Worm (Caenorhabditis elegans) whole organism, late embryonic: ENCODE data around the gene crb-1.

Source experiments
- C08G9.2 ChIP-seq: sonication (generic microtip); optimal IDR thresholded peaks from 2 replicates; lab custom pipeline; 2016; ENCODE audit warnings: mild to moderate bottlenecking, missing genetic modification characterization, moderate library complexity, missing compliant biosample characterization
- F13H6.1 ChIP-seq: sonication (generic microtip); optimal IDR thresholded peaks from 2 replicates; lab custom pipeline; 2016; ENCODE audit warnings: missing genetic modification characterization, missing compliant biosample characterization
- K02D7.2 ChIP-seq: sonication (generic microtip); optimal IDR thresholded peaks from 2 replicates; lab custom pipeline; 2017; ENCODE audit warnings: mild to moderate bottlenecking, missing genetic modification characterization, missing compliant biosample characterization
- T23F11.4 ChIP-seq: fragments of 200-800 bp; sonication (Bioruptor generic); optimal IDR thresholded peaks from 2 replicates; lab custom pipeline; 2018; ENCODE audit warnings: mild to moderate bottlenecking, missing genetic modification characterization, missing compliant biosample characterization
- Y22D7AL.16 ChIP-seq: sonication (generic microtip); optimal IDR thresholded peaks from 2 replicates; lab custom pipeline; 2016; ENCODE audit warnings: missing genetic modification characterization, missing compliant biosample characterization
- ceh-14 ChIP-seq: sonication (generic microtip); optimal IDR thresholded peaks from 2 replicates; lab custom pipeline; 2016; ENCODE audit warnings: missing genotype, missing genetic modification characterization, missing compliant biosample characterization
- ceh-18 ChIP-seq: sonication (generic microtip); optimal IDR thresholded peaks from 2 replicates; lab custom pipeline; 2016; ENCODE audit warnings: missing genetic modification characterization, missing compliant biosample characterization
- ceh-19 ChIP-seq: fragments of 200-800 bp; sonication (Bioruptor generic); optimal IDR thresholded peaks from 2 replicates; lab custom pipeline; 2018; ENCODE audit warnings: mild to moderate bottlenecking, missing genetic modification characterization, missing compliant biosample characterization
- ceh-2 ChIP-seq: sonication (generic microtip); optimal IDR thresholded peaks from 2 replicates; lab custom pipeline; 2016; ENCODE audit warnings: missing genotype, missing genetic modification characterization, missing compliant biosample characterization
- ceh-22 ChIP-seq: sonication (generic microtip); optimal IDR thresholded peaks from 2 replicates; lab custom pipeline; 2017; ENCODE audit warnings: missing biosample characterization, missing genetic modification characterization
- ceh-24 ChIP-seq: sonication (generic microtip); optimal IDR thresholded peaks from 2 replicates; lab custom pipeline; 2016; ENCODE audit warnings: mild to moderate bottlenecking, missing genetic modification characterization, missing compliant biosample characterization
- ceh-45 ChIP-seq: fragments of 200-800 bp; sonication (Bioruptor generic); IDR thresholded peaks from 2 replicates; pipeline ENCODE4 v1.3.6; 2022; ENCODE audit warnings: missing genetic modification reagents, missing genetic modification characterization, missing compliant biosample characterization
- ceh-6 ChIP-seq: fragments of 200-800 bp; sonication (Bioruptor generic); optimal IDR thresholded peaks from 2 replicates; lab custom pipeline; 2018; ENCODE audit warnings: mild to moderate bottlenecking, missing genetic modification characterization, missing compliant biosample characterization
- ceh-9 ChIP-seq: sonication (generic microtip); optimal IDR thresholded peaks from 2 replicates; lab custom pipeline; 2016; ENCODE audit warnings: mild to moderate bottlenecking, missing genetic modification characterization, inconsistent platforms, missing compliant biosample characterization
- dve-1 ChIP-seq: sonication (generic microtip); optimal IDR thresholded peaks from 2 replicates; lab custom pipeline; 2017; ENCODE audit warnings: antibody characterized with exemption, mild to moderate bottlenecking, missing genetic modification characterization, missing compliant biosample characterization
- elt-2 ChIP-seq: sonication (generic microtip); optimal IDR thresholded peaks from 2 replicates; lab custom pipeline; 2016; ENCODE audit warnings: missing genetic modification reagents, missing genetic modification characterization, missing compliant biosample characterization
- elt-4 ChIP-seq: sonication (generic microtip); optimal IDR thresholded peaks from 2 replicates; lab custom pipeline; 2016; ENCODE audit warnings: missing genetic modification characterization, missing compliant biosample characterization
- ets-4 ChIP-seq: sonication (generic microtip); optimal IDR thresholded peaks from 2 replicates; lab custom pipeline; 2016; ENCODE audit warnings: missing genetic modification characterization, missing compliant biosample characterization
- eyg-1 ChIP-seq: sonication (generic microtip); optimal IDR thresholded peaks from 2 replicates; lab custom pipeline; 2016; ENCODE audit warnings: missing genotype, missing genetic modification characterization, missing compliant biosample characterization
- fax-1 ChIP-seq: sonication (generic microtip); optimal IDR thresholded peaks from 2 replicates; lab custom pipeline; 2016; ENCODE audit warnings: missing genotype, missing genetic modification characterization, missing compliant biosample characterization
- fkh-10 ChIP-seq: fragments of 150-350 bp; optimal IDR thresholded peaks from 2 replicates; lab custom pipeline; 2014; ENCODE audit warnings: missing biosample characterization, missing genetic modification reagents, missing genetic modification characterization
- gmeb-2 ChIP-seq: sonication (generic microtip); optimal IDR thresholded peaks from 2 replicates; lab custom pipeline; 2016; ENCODE audit warnings: missing genetic modification characterization, inconsistent platforms, missing compliant biosample characterization
- hlh-6 ChIP-seq: sonication (generic microtip); optimal IDR thresholded peaks from 2 replicates; lab custom pipeline; 2016; ENCODE audit warnings: missing genotype, missing genetic modification characterization, missing compliant biosample characterization
- hlh-8 ChIP-seq: sonication (generic microtip); optimal IDR thresholded peaks from 2 replicates; lab custom pipeline; 2016; ENCODE audit warnings: missing genotype, missing genetic modification characterization, missing compliant biosample characterization
- lim-6 ChIP-seq: sonication (generic microtip); optimal IDR thresholded peaks from 2 replicates; lab custom pipeline; 2016; ENCODE audit warnings: missing genetic modification characterization, missing compliant biosample characterization
- madf-2 ChIP-seq: sonication (generic microtip); optimal IDR thresholded peaks from 2 replicates; lab custom pipeline; 2017; ENCODE audit warnings: missing genetic modification characterization, missing compliant biosample characterization
- mec-3 ChIP-seq: sonication (generic microtip); optimal IDR thresholded peaks from 2 replicates; lab custom pipeline; 2016; ENCODE audit warnings: borderline replicate concordance, missing genetic modification characterization, missing compliant biosample characterization
- nhr-11 ChIP-seq: fragments of 150-350 bp; optimal IDR thresholded peaks from 2 replicates; lab custom pipeline; 2014; ENCODE audit warnings: missing biosample characterization, missing genetic modification characterization
- nhr-232 ChIP-seq: sonication (generic microtip); optimal IDR thresholded peaks from 2 replicates; lab custom pipeline; 2016; ENCODE audit warnings: missing genetic modification characterization, missing compliant biosample characterization
- npax-4 ChIP-seq: sonication (generic microtip); optimal IDR thresholded peaks from 2 replicates; lab custom pipeline; 2016; ENCODE audit warnings: missing genetic modification characterization, missing compliant biosample characterization
- odd-2 ChIP-seq: sonication (generic microtip); optimal IDR thresholded peaks from 2 replicates; lab custom pipeline; 2017; ENCODE audit warnings: antibody characterized with exemption, mild to moderate bottlenecking, missing genetic modification characterization, missing compliant biosample characterization
- pag-3 ChIP-seq: sonication (generic microtip); optimal IDR thresholded peaks from 2 replicates; lab custom pipeline; 2016; ENCODE audit warnings: missing compliant biosample characterization, missing genetic modification characterization, borderline replicate concordance
- pat-9 ChIP-seq: fragments of 200-800 bp; sonication (Bioruptor generic); optimal IDR thresholded peaks from 2 replicates; lab custom pipeline; 2018; ENCODE audit warnings: mild to moderate bottlenecking, missing genetic modification characterization, moderate library complexity, missing compliant biosample characterization
- pax-1 ChIP-seq: fragments of 150-350 bp; optimal IDR thresholded peaks from 2 replicates; lab custom pipeline; 2014; ENCODE audit warnings: missing biosample characterization, missing genetic modification characterization
- pha-4 ChIP-seq: fragments of 150-350 bp; optimal IDR thresholded peaks from 2 replicates; lab custom pipeline; 2018; ENCODE audit warnings: missing biosample characterization, missing genetic modification reagents, missing genetic modification characterization
- pros-1 ChIP-seq: fragments of 150-350 bp; optimal IDR thresholded peaks from 2 replicates; lab custom pipeline; 2014; ENCODE audit warnings: missing biosample characterization, missing genetic modification reagents, missing genetic modification characterization
- ref-2 ChIP-seq: sonication (generic microtip); optimal IDR thresholded peaks from 2 replicates; lab custom pipeline; 2016; ENCODE audit warnings: missing genetic modification characterization, missing compliant biosample characterization
- rnt-1 ChIP-seq: sonication (generic microtip); optimal IDR thresholded peaks from 2 replicates; lab custom pipeline; 2016; ENCODE audit warnings: missing genetic modification characterization, missing compliant biosample characterization
- sox-2 ChIP-seq: fragments of 200-800 bp; sonication (Bioruptor generic); IDR thresholded peaks from 2 replicates; pipeline ENCODE4 v1.3.6; 2022; ENCODE audit warnings: missing genetic modification reagents, missing genetic modification characterization, missing compliant biosample characterization
- sox-4 ChIP-seq: sonication (generic microtip); optimal IDR thresholded peaks from 2 replicates; lab custom pipeline; 2017; ENCODE audit warnings: mild to moderate bottlenecking, missing genetic modification characterization, inconsistent platforms, missing compliant biosample characterization
- tbx-7 ChIP-seq: sonication (generic microtip); optimal IDR thresholded peaks from 2 replicates; lab custom pipeline; 2016; ENCODE audit warnings: missing genotype, missing genetic modification characterization, missing compliant biosample characterization
- unc-3 ChIP-seq, 2 experiments: fragments of 200-800 bp in 1 of 2; sonication (Bioruptor generic) in 1 of 2; sonication (generic microtip) in 1 of 2; conservative IDR thresholded peaks in 1 of 2; optimal IDR thresholded peaks in 1 of 2; 2 replicates each; pipeline versions ENCODE4 v1.3.6 to Lab custom; 2016 to 2022; ENCODE audit warnings: missing compliant biosample characterization in 2 of 2, missing genetic modification characterization in 2 of 2, missing genetic modification reagents in 1 of 2
- unc-42 ChIP-seq: sonication (generic microtip); optimal IDR thresholded peaks from 2 replicates; lab custom pipeline; 2016; ENCODE audit warnings: missing genotype, missing genetic modification characterization, missing compliant biosample characterization
- unc-86 ChIP-seq: sonication (generic microtip); optimal IDR thresholded peaks from 2 replicates; lab custom pipeline; 2016; ENCODE audit warnings: missing genetic modification characterization, missing compliant biosample characterization
- zip-5 ChIP-seq: sonication (generic microtip); optimal IDR thresholded peaks from 2 replicates; lab custom pipeline; 2016; ENCODE audit warnings: missing genetic modification characterization, missing compliant biosample characterization
- ztf-16 ChIP-seq: sonication (generic microtip); optimal IDR thresholded peaks from 2 replicates; lab custom pipeline; 2017; ENCODE audit warnings: missing genetic modification characterization, missing compliant biosample characterization

The crb-1 gene

DNA sequence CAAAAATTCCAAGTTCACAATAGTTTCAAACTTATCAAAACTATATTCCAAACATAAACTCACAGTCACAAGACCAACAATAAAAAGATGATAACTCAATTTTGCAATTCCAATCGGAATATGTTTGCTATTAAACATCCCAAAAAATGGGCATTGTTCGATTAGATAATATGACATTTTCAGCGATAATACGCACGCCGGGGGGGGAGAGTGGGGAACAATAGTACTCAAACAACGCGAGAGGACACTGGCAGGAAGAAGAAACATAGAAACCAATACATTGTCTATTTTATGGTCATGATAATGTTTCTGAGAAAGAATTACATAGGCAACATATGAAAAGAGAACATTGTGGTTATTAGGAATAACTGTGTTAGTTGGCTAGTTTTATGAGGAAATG, 37.9 kb downstream of the crb-1 start:
- TF ChIP-seq lim-6 (no peak), pax-1 (tag; lab: Kevin White, UChicago) (no peak), elt-2 (tag; lab: Kevin White, UChicago) (peak; percentile 31), unc-3 (GFP tag; conservative IDR thresholded peaks at IDR 0.05; lab: Robert Waterston, UW) (no peak), unc-3 (tag; optimal IDR thresholded peaks at IDR 0.05; lab: Kevin White, UChicago) (no peak), pros-1 (tag; lab: Kevin White, UChicago) (no peak)

ce11 chrX:17374534-17374933, 39.3 kb downstream of the crb-1 start, which contains the start of gene F10D7.3:
TSS of gene F10D7.3 (minus strand) at chrX:17374634.
- TF ChIP-seq pros-1 (tag; lab: Kevin White, UChicago) (no peak), dve-1 (no peak), eyg-1 (tag; lab: Kevin White, UChicago) (no peak), pag-3 (tag; lab: Kevin White, UChicago) (no peak), ceh-2 (tag; lab: Kevin White, UChicago) (no peak), nhr-232 (tag; lab: Kevin White, UChicago) (no peak), Y22D7AL.16 (tag; lab: Kevin White, UChicago) (no peak), mec-3 (tag; lab: Kevin White, UChicago) (no peak), K02D7.2 (no peak), T23F11.4 (GFP tag; lab: Kevin White, UChicago) (no peak), ceh-14 (tag; lab: Kevin White, UChicago) (no peak), ceh-18 (tag; lab: Kevin White, UChicago) (no peak), ceh-22 (no peak), odd-2 (tag; lab: Kevin White, UChicago) (no peak), hlh-6 (tag; lab: Kevin White, UChicago) (no peak), zip-5 (tag; lab: Kevin White, UChicago) (no peak)

DNA sequence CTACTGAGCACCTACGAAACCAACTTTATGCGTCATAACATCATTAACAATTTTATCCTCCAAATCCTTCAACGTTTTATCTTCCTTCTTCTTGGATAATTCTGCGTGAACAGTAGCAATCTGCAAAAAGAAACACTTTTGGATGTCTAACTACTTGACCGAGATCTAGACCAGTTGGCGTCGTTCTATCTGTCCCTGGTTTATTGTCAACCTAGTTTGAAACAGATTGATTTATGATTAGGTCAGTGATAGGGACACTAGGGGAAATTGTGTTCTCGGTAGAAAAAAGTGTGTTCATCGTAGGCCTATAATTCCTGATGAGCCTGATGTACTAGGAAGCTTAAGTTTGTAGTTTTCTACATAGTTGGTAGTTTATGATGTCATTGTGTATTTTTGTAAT, 39.9 kb downstream of the crb-1 start:
- TF ChIP-seq sox-4 = no peak
- TF ChIP-seq elt-2 (tag; lab: Kevin White, UChicago) = no peak
- no peak for TF ChIP-seq unc-42 (tag; lab: Kevin White, UChicago)
- no peak for TF ChIP-seq ceh-6 (GFP tag; lab: Kevin White, UChicago)
- no peak for TF ChIP-seq ceh-24 (tag; lab: Kevin White, UChicago)
- no peak for TF ChIP-seq pat-9 (tag; lab: Kevin White, UChicago)
- TF ChIP-seq npax-4 (tag; lab: Kevin White, UChicago) = no peak
- TF ChIP-seq ceh-45 (GFP tag; lab: Robert Waterston, UW) = no peak
- no peak for TF ChIP-seq ztf-16 (tag; lab: Kevin White, UChicago)
- no peak for TF ChIP-seq madf-2
- no peak for TF ChIP-seq hlh-8 (tag; lab: Kevin White, UChicago)
- no peak for TF ChIP-seq nhr-11
- TF ChIP-seq rnt-1 = no peak
- no peak for TF ChIP-seq gmeb-2
- TF ChIP-seq pha-4 (tag; lab: Kevin White, UChicago) = no peak
- TF ChIP-seq tbx-7 = no peak
- no peak for TF ChIP-seq unc-86 (tag; lab: Kevin White, UChicago)
- no peak for TF ChIP-seq fax-1 (tag; lab: Kevin White, UChicago)
- TF ChIP-seq pax-1 (tag; lab: Kevin White, UChicago) = no peak

DNA sequence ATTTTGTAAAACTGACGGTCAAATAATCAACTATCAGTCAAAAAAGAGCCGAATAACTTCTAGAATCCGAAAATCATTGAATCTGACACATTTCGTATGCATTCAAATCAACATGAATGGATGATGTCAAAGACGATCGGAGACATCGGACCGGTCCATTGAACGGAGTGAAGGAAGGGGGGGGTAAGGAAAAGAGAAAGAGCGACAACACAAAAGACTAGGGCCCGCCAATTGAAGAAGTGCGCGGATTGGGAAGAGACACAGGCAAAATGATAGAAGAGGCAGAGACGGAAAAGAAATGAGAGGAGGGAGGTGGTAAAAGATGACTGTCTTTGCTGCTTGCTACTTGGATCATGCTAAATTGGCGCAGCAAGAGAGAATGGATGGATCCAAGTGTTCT, 44.3 kb downstream of the crb-1 start:
- no peak for TF ChIP-seq gmeb-2
- no peak for TF ChIP-seq nhr-232 (tag; lab: Kevin White, UChicago)
- no peak for TF ChIP-seq mec-3 (tag; lab: Kevin White, UChicago)
- TF ChIP-seq ceh-6 (GFP tag; lab: Kevin White, UChicago) = no peak
- TF ChIP-seq ceh-2 (tag; lab: Kevin White, UChicago) = no peak
- TF ChIP-seq ets-4 (tag; lab: Kevin White, UChicago) = no peak
- TF ChIP-seq zip-5 (tag; lab: Kevin White, UChicago) = no peak
- no peak for TF ChIP-seq ceh-19 (GFP tag; lab: Kevin White, UChicago)
- TF ChIP-seq C08G9.2 (tag; lab: Kevin White, UChicago) = peak; percentile 1
- no peak for TF ChIP-seq Y22D7AL.16 (tag; lab: Kevin White, UChicago)
- no peak for TF ChIP-seq F13H6.1
- no peak for TF ChIP-seq ceh-9 (tag; lab: Kevin White, UChicago)
- no peak for TF ChIP-seq pag-3 (tag; lab: Kevin White, UChicago)
- TF ChIP-seq npax-4 (tag; lab: Kevin White, UChicago) = no peak
- no peak for TF ChIP-seq ref-2 (tag; lab: Kevin White, UChicago)
- TF ChIP-seq ceh-22 = no peak
- no peak for TF ChIP-seq fkh-10 (GFP tag; lab: Kevin White, UChicago)
- TF ChIP-seq ceh-45 (GFP tag; lab: Robert Waterston, UW) = no peak
- TF ChIP-seq sox-4 = no peak
- peak; percentile 49 for TF ChIP-seq hlh-6 (tag; lab: Kevin White, UChicago)
- peak; percentile 58 for TF ChIP-seq sox-2
- no peak for TF ChIP-seq dve-1
- no peak for TF ChIP-seq elt-2 (tag; lab: Kevin White, UChicago)
- no peak for TF ChIP-seq eyg-1 (tag; lab: Kevin White, UChicago)
- TF ChIP-seq elt-4 (tag; lab: Kevin White, UChicago) = no peak
